Fruit fly (Drosophila melanogaster) whole organism, embryonic: ENCODE data around the gene CG13053.

Experiments
- BtbVII ChIP-seq: fragments of 200-800 bp; sonication (Bioruptor generic); optimal IDR thresholded peaks from 3 replicates; lab custom pipeline; 2017; ENCODE audit warnings: missing biosample characterization, mild to moderate bottlenecking, missing genetic modification characterization
- CG14441 ChIP-seq: fragments of 200-800 bp; sonication (Bioruptor generic); IDR thresholded peaks from 2 replicates; pipeline ENCODE4 v1.3.6; 2022; ENCODE audit warnings: missing biosample characterization, missing genetic modification characterization
- CG15073 ChIP-seq: fragments of 200-800 bp; sonication (Bioruptor generic); optimal IDR thresholded peaks from 2 replicates; lab custom pipeline; 2016; ENCODE audit warnings: missing biosample characterization, missing genetic modification characterization
- CG32772 ChIP-seq: fragments of 200-800 bp; sonication (Bioruptor generic); IDR thresholded peaks from 2 replicates; pipeline ENCODE4 v1.3.6; 2022; ENCODE audit warnings: missing biosample characterization, missing genetic modification characterization
- CG6254 ChIP-seq: fragments of 200-800 bp; sonication (Bioruptor generic); optimal IDR thresholded peaks from 3 replicates; lab custom pipeline; 2017; ENCODE audit warnings: mild to moderate bottlenecking, missing biosample characterization, missing genetic modification reagents, missing genetic modification characterization
- Hr3 ChIP-seq: fragments of 200-800 bp; sonication (Bioruptor generic); optimal IDR thresholded peaks from 3 replicates; lab custom pipeline; 2016; ENCODE audit warnings: missing biosample characterization, missing genetic modification characterization
- NC2α ChIP-seq: fragments of 200-800 bp; sonication (Bioruptor generic); optimal IDR thresholded peaks from 2 replicates; lab custom pipeline; 2016; ENCODE audit warnings: missing biosample characterization, missing genetic modification characterization
- Sin3A ChIP-seq: fragments of >200 bp; optimal IDR thresholded peaks from 2 replicates; lab custom pipeline; 2018
- ara ChIP-seq: fragments of 200-800 bp; sonication (Bioruptor generic); IDR thresholded peaks from 2 replicates; pipeline ENCODE4 v1.3.6; 2022; ENCODE audit warnings: missing biosample characterization, missing genetic modification characterization
- cg ChIP-seq: fragments of 200-800 bp; sonication (Bioruptor generic); optimal IDR thresholded peaks from 3 replicates; lab custom pipeline; 2019; ENCODE audit warnings: missing biosample characterization, mild to moderate bottlenecking, missing genetic modification characterization, moderate library complexity
- dm ChIP-seq: fragments of 200-800 bp; sonication (Bioruptor generic); optimal IDR thresholded peaks from 3 replicates; lab custom pipeline; 2016; ENCODE audit warnings: missing biosample characterization, missing genetic modification characterization
- sr ChIP-seq: fragments of 200-800 bp; sonication (Bioruptor generic); IDR thresholded peaks from 3 replicates; pipeline ENCODE4 v1.3.6; 2022; ENCODE audit warnings: missing biosample characterization, missing genetic modification characterization
- tup ChIP-seq: fragments of 200-800 bp; sonication (Bioruptor generic); optimal IDR thresholded peaks from 2 replicates; lab custom pipeline; 2016; ENCODE audit warnings: missing biosample characterization, mild to moderate bottlenecking, missing genetic modification characterization, moderate library complexity

- no peak for TF ChIP-seq CG6254 (GFP tag; lab: Kevin White, UChicago)
- no peak for TF ChIP-seq CG14441 (GFP tag; lab: Robert Waterston, UW)
- no peak for TF ChIP-seq Sin3A (lab: Kevin White, UChicago)
- TF ChIP-seq dm (GFP tag; lab: Kevin White, UChicago): no peak
- TF ChIP-seq sr (GFP tag; lab: Robert Waterston, UW): no peak
- no peak for TF ChIP-seq CG32772 (GFP tag; lab: Robert Waterston, UW)
- TF ChIP-seq cg: no peak
- TF ChIP-seq tup: no peak
- TF ChIP-seq ara (GFP tag; lab: Robert Waterston, UW): no peak
- TF ChIP-seq CG15073: no peak
- no peak for TF ChIP-seq NC2α (GFP tag; lab: Kevin White, UChicago)
- no peak for TF ChIP-seq BtbVII (GFP tag; lab: Kevin White, UChicago)
- no peak for TF ChIP-seq Hr3 (GFP tag; lab: Kevin White, UChicago)
Observed at dm6 chr3L:16275391-16276017, 16.0 kb upstream of the CG13053 start.
